Fruit fly (Drosophila melanogaster) whole organism, embryonic: ENCODE measurements around the gene iav.
A peak's percentile ranks its signal among the peaks of the same experiment; 100 is the strongest.

Source experiments
- Bgb ChIP-seq: fragments of 200-800 bp; sonication (Bioruptor generic); IDR thresholded peaks from 2 replicates; pipeline ENCODE4 v1.3.6; 2022; ENCODE audit warnings: missing biosample characterization, missing genetic modification characterization; ENCODE audit not compliant: partially characterized antibody
- Blimp-1 ChIP-seq: fragments of 200-800 bp; sonication (Bioruptor generic); optimal IDR thresholded peaks from 3 replicates; lab custom pipeline; 2018; ENCODE audit warnings: missing biosample characterization, missing genetic modification characterization, mild to moderate bottlenecking, moderate library complexity, missing genetic modification reagents
- C15 ChIP-seq: fragments of 200-800 bp; sonication (Bioruptor generic); IDR thresholded peaks from 3 replicates; pipeline ENCODE4 v1.3.6; 2022; ENCODE audit warnings: missing biosample characterization, missing genetic modification characterization
- CG10267 ChIP-seq: fragments of 200-800 bp; sonication (Bioruptor generic); optimal IDR thresholded peaks from 2 replicates; lab custom pipeline; 2018; ENCODE audit warnings: missing biosample characterization, mild to moderate bottlenecking, missing genetic modification characterization, moderate library complexity
- CG10979 ChIP-seq: fragments of 200-800 bp; sonication (Bioruptor generic); optimal IDR thresholded peaks from 2 replicates; lab custom pipeline; 2018; ENCODE audit warnings: missing biosample characterization, mild to moderate bottlenecking, missing genetic modification characterization, moderate library complexity
- CG11093 ChIP-seq: fragments of 200-800 bp; sonication (Bioruptor generic); IDR thresholded peaks from 3 replicates; pipeline ENCODE4 v1.3.6; 2022; ENCODE audit warnings: missing biosample characterization, missing genetic modification characterization
- CG11398 ChIP-seq: fragments of 200-800 bp; sonication (Bioruptor generic); optimal IDR thresholded peaks from 2 replicates; lab custom pipeline; 2016; ENCODE audit warnings: missing biosample characterization, missing genetic modification characterization
- CG11723 ChIP-seq: fragments of 200-800 bp; sonication (Bioruptor generic); optimal IDR thresholded peaks from 2 replicates; lab custom pipeline; 2017; ENCODE audit warnings: missing biosample characterization, mild to moderate bottlenecking, missing genetic modification characterization
- CG12299 ChIP-seq: fragments of 200-800 bp; sonication (Bioruptor generic); optimal IDR thresholded peaks from 2 replicates; lab custom pipeline; 2018; ENCODE audit warnings: missing biosample characterization, mild to moderate bottlenecking, missing genetic modification characterization
- CG1233 ChIP-seq: fragments of 200-800 bp; sonication (Bioruptor generic); optimal IDR thresholded peaks from 4 replicates; lab custom pipeline; 2018; ENCODE audit warnings: missing biosample characterization, mild to moderate bottlenecking, missing genetic modification characterization
- CG12391 ChIP-seq: fragments of 200-800 bp; sonication (Bioruptor generic); optimal IDR thresholded peaks from 3 replicates; lab custom pipeline; 2018; ENCODE audit warnings: missing biosample characterization, mild to moderate bottlenecking, missing genetic modification characterization, moderate library complexity
- CG13424 ChIP-seq: fragments of 200-800 bp; sonication (Bioruptor generic); optimal IDR thresholded peaks from 2 replicates; lab custom pipeline; 2019; ENCODE audit warnings: missing biosample characterization, mild to moderate bottlenecking, missing genetic modification characterization, moderate library complexity
- CG13894 ChIP-seq: fragments of 200-800 bp; sonication (Bioruptor generic); optimal IDR thresholded peaks from 3 replicates; lab custom pipeline; 2018; ENCODE audit warnings: missing biosample characterization, mild to moderate bottlenecking, missing genetic modification characterization, moderate library complexity
- CG14441 ChIP-seq: fragments of 200-800 bp; sonication (Bioruptor generic); IDR thresholded peaks from 2 replicates; pipeline ENCODE4 v1.3.6; 2022; ENCODE audit warnings: missing biosample characterization, missing genetic modification characterization
- CG15601 ChIP-seq: fragments of 200-800 bp; sonication (Bioruptor generic); optimal IDR thresholded peaks from 3 replicates; lab custom pipeline; 2019; ENCODE audit warnings: missing biosample characterization, mild to moderate bottlenecking, missing genetic modification characterization, moderate library complexity
- CG3163 ChIP-seq: fragments of 200-800 bp; sonication (Bioruptor generic); optimal IDR thresholded peaks from 3 replicates; lab custom pipeline; 2016; ENCODE audit warnings: missing biosample characterization, missing genetic modification characterization
- CG33557 ChIP-seq: fragments of 200-800 bp; sonication (Bioruptor generic); optimal IDR thresholded peaks from 2 replicates; lab custom pipeline; 2019; ENCODE audit warnings: missing biosample characterization, mild to moderate bottlenecking, missing genetic modification characterization, moderate library complexity
- CG3995 ChIP-seq: fragments of 200-800 bp; sonication (Bioruptor generic); optimal IDR thresholded peaks from 3 replicates; lab custom pipeline; 2016; ENCODE audit warnings: missing biosample characterization, missing genetic modification characterization
- CG4282 ChIP-seq: fragments of 200-800 bp; sonication (Bioruptor generic); optimal IDR thresholded peaks from 2 replicates; lab custom pipeline; 2016; ENCODE audit warnings: missing biosample characterization, missing genetic modification characterization
- CG6254 ChIP-seq: fragments of 200-800 bp; sonication (Bioruptor generic); optimal IDR thresholded peaks from 3 replicates; lab custom pipeline; 2017; ENCODE audit warnings: mild to moderate bottlenecking, missing biosample characterization, missing genetic modification reagents, missing genetic modification characterization
- CG7928 ChIP-seq: fragments of 200-800 bp; sonication (Bioruptor generic); optimal IDR thresholded peaks from 2 replicates; lab custom pipeline; 2017; ENCODE audit warnings: missing biosample characterization, mild to moderate bottlenecking, missing genetic modification characterization
- CG8765 ChIP-seq: fragments of 200-800 bp; sonication (Bioruptor generic); IDR thresholded peaks from 2 replicates; pipeline ENCODE4 v1.3.6; 2022; ENCODE audit warnings: missing biosample characterization, missing genetic modification characterization
- CG9727 ChIP-seq: fragments of 200-800 bp; sonication (Bioruptor generic); optimal IDR thresholded peaks from 3 replicates; lab custom pipeline; 2017; ENCODE audit warnings: missing biosample characterization, mild to moderate bottlenecking, missing genetic modification characterization
- CTCF ChIP-seq: fragments of 200-800 bp; sonication (Bioruptor generic); optimal IDR thresholded peaks from 2 replicates; lab custom pipeline; 2017; ENCODE audit warnings: missing biosample characterization, mild to moderate bottlenecking, missing genetic modification characterization, moderate library complexity
- Chrac-16 ChIP-seq: fragments of 200-800 bp; sonication (Bioruptor generic); optimal IDR thresholded peaks from 3 replicates; lab custom pipeline; 2016; ENCODE audit warnings: missing biosample characterization, missing genetic modification characterization
- Dek ChIP-seq: fragments of 200-800 bp; sonication (Bioruptor generic); optimal IDR thresholded peaks from 3 replicates; lab custom pipeline; 2019; ENCODE audit warnings: missing biosample characterization, mild to moderate bottlenecking, missing genetic modification characterization, moderate library complexity
- Eip74EF ChIP-seq, 2 experiments: fragments of 200-800 bp in 1 of 2; fragments of >200 bp in 1 of 2; sonication (Bioruptor generic) in 1 of 2; optimal IDR thresholded peaks; 2 replicates each; lab custom pipeline; 2017 to 2019; ENCODE audit warnings: missing biosample characterization in 2 of 2, missing genetic modification characterization in 2 of 2, mild to moderate bottlenecking in 1 of 2, moderate library complexity in 1 of 2
- Elba2 ChIP-seq: fragments of 200-800 bp; sonication (Bioruptor generic); optimal IDR thresholded peaks from 3 replicates; lab custom pipeline; 2016; ENCODE audit warnings: missing biosample characterization, missing genetic modification characterization
- Gsc ChIP-seq: fragments of 200-800 bp; sonication (Bioruptor generic); IDR thresholded peaks from 2 replicates; pipeline ENCODE4 v1.3.6; 2022; ENCODE audit warnings: missing biosample characterization, missing genetic modification characterization
- H15 ChIP-seq: fragments of 200-800 bp; sonication (Bioruptor generic); IDR thresholded peaks from 3 replicates; pipeline ENCODE4 v1.3.6; 2022; ENCODE audit warnings: missing biosample characterization, missing genetic modification characterization
- Lpt ChIP-seq: fragments of >200 bp; optimal IDR thresholded peaks from 2 replicates; lab custom pipeline; 2018; ENCODE audit warnings: missing biosample characterization, missing genetic modification characterization
- NC2α ChIP-seq: fragments of 200-800 bp; sonication (Bioruptor generic); optimal IDR thresholded peaks from 2 replicates; lab custom pipeline; 2016; ENCODE audit warnings: missing biosample characterization, missing genetic modification characterization
- NFAT ChIP-seq: fragments of 200-800 bp; sonication (Bioruptor generic); IDR thresholded peaks from 2 replicates; pipeline ENCODE4 v1.3.6; 2022; ENCODE audit warnings: missing biosample characterization, missing genetic modification characterization
- Nf-YB ChIP-seq: fragments of 200-800 bp; sonication (Bioruptor generic); optimal IDR thresholded peaks from 3 replicates; lab custom pipeline; 2019; ENCODE audit warnings: missing biosample characterization, mild to moderate bottlenecking, missing genetic modification characterization, moderate library complexity
- Xrp1 ChIP-seq: fragments of 200-800 bp; sonication (Bioruptor generic); IDR thresholded peaks from 2 replicates; pipeline ENCODE4 v1.3.6; 2022; ENCODE audit warnings: missing biosample characterization, missing genetic modification characterization
- cas ChIP-seq: fragments of 200-800 bp; sonication (Bioruptor generic); IDR thresholded peaks from 2 replicates; pipeline ENCODE4 v1.3.6; 2022; ENCODE audit warnings: missing biosample characterization, missing genetic modification characterization
- ci ChIP-seq: fragments of 200-800 bp; sonication (Bioruptor generic); IDR thresholded peaks from 3 replicates; pipeline ENCODE4 v1.3.6; 2022; ENCODE audit warnings: missing biosample characterization, missing genetic modification characterization
- dan ChIP-seq: fragments of 200-800 bp; sonication (Bioruptor generic); IDR thresholded peaks from 2 replicates; pipeline ENCODE4 v1.3.6; 2022; ENCODE audit warnings: missing biosample characterization, missing genetic modification characterization
- ems ChIP-seq: fragments of 200-800 bp; sonication (Bioruptor generic); optimal IDR thresholded peaks from 3 replicates; lab custom pipeline; 2016; ENCODE audit warnings: missing biosample characterization, missing genetic modification characterization
- ftz-f1 ChIP-seq: fragments of 200-800 bp; sonication (Bioruptor generic); optimal IDR thresholded peaks from 2 replicates; lab custom pipeline; 2016; ENCODE audit warnings: missing biosample characterization, missing genetic modification characterization
- hkb ChIP-seq, 2 experiments: fragments of 200-800 bp in 1 of 2; fragments of >200 bp in 1 of 2; sonication (Bioruptor generic) in 1 of 2; IDR thresholded peaks in 1 of 2; optimal IDR thresholded peaks in 1 of 2; 2 replicates each; pipeline versions ENCODE4 v1.3.6 to Lab custom; 2017 to 2022; ENCODE audit warnings: missing biosample characterization in 1 of 2, missing genetic modification characterization in 1 of 2
- lov ChIP-seq, 2 experiments: fragments of 200-800 bp in 1 of 2; fragments of >200 bp in 1 of 2; sonication (Bioruptor generic) in 1 of 2; IDR thresholded peaks in 1 of 2; optimal IDR thresholded peaks in 1 of 2; 2 replicates in 1 of 2; 3 replicates in 1 of 2; pipeline versions ENCODE4 v1.3.6 to Lab custom; 2017 to 2022; ENCODE audit warnings: missing biosample characterization in 1 of 2, missing genetic modification characterization in 1 of 2
- mam ChIP-seq: fragments of 200-800 bp; sonication (Bioruptor generic); optimal IDR thresholded peaks from 3 replicates; lab custom pipeline; 2016; ENCODE audit warnings: missing biosample characterization, missing genetic modification characterization
- p53 ChIP-seq: fragments of 200-800 bp; sonication (Bioruptor generic); optimal IDR thresholded peaks from 2 replicates; lab custom pipeline; 2016; ENCODE audit warnings: missing biosample characterization, missing genetic modification characterization
- ro ChIP-seq: fragments of 200-800 bp; sonication (Bioruptor generic); IDR thresholded peaks from 2 replicates; pipeline ENCODE4 v1.3.6; 2022; ENCODE audit warnings: missing biosample characterization, missing genetic modification characterization
- run ChIP-seq: fragments of 200-800 bp; sonication (Bioruptor generic); optimal IDR thresholded peaks from 3 replicates; lab custom pipeline; 2018; ENCODE audit warnings: missing biosample characterization, mild to moderate bottlenecking, missing genetic modification characterization
- sisA ChIP-seq: fragments of 200-800 bp; sonication (Bioruptor generic); IDR thresholded peaks from 2 replicates; pipeline ENCODE4 v1.3.6; 2022; ENCODE audit warnings: missing biosample characterization, missing genetic modification characterization
- sug ChIP-seq: fragments of 200-800 bp; optimal IDR thresholded peaks from 2 replicates; lab custom pipeline; 2019; ENCODE audit warnings: missing biosample characterization, mild to moderate bottlenecking, missing genetic modification characterization, moderate library complexity
- unc-4 ChIP-seq: fragments of 200-800 bp; sonication (Bioruptor generic); IDR thresholded peaks from 2 replicates; pipeline ENCODE4 v1.3.6; 2022; ENCODE audit warnings: missing biosample characterization, missing genetic modification characterization; ENCODE audit not compliant: partially characterized antibody

Gene iav

dm6 chrX:6859756-6860412, 46.1 kb downstream of the iav start (continued):
- peak in 1 of 2 experiments; percentile 93 for TF ChIP-seq Eip74EF (GFP tag; optimal IDR thresholded peaks at IDR 0.05; lab: Kevin White, UChicago)
- peak; percentile 86 for TF ChIP-seq CG10979 (tag; lab: Kevin White, UChicago)
- TF ChIP-seq CG12299 (tag; lab: Kevin White, UChicago), result no peak
- 0 out of 3 replicates have a peak, but pooled peaks have one; percentile 38 for TF ChIP-seq C15 (GFP tag; lab: Robert Waterston, UW)
- TF ChIP-seq CG11093, result peak; percentile 75
- no peak for TF ChIP-seq unc-4 (GFP tag; lab: Robert Waterston, UW)
- no peak for TF ChIP-seq Nf-YB (GFP tag; lab: Kevin White, UChicago)
- TF ChIP-seq CG9727, result peak; percentile 90
- TF ChIP-seq NC2α, result no peak
- no peak for TF ChIP-seq CG4282 (GFP tag; lab: Kevin White, UChicago)
- TF ChIP-seq Gsc (GFP tag; lab: Robert Waterston, UW), result no peak
- peak; percentile 85 for TF ChIP-seq sisA (GFP tag; lab: Robert Waterston, UW)
- peak; percentile 85 for TF ChIP-seq ftz-f1 (GFP tag; lab: Kevin White, UChicago)
- TF ChIP-seq ems (GFP tag; lab: Kevin White, UChicago), result peak; percentile 79
- no peak for TF ChIP-seq dan (GFP tag; lab: Robert Waterston, UW)
- TF ChIP-seq lov (optimal IDR thresholded peaks at IDR 0.05; lab: Kevin White, UChicago), result no peak
- 0 out of 3 replicates have a peak, but pooled peaks have one; percentile 37 for TF ChIP-seq lov (GFP tag; IDR thresholded peaks at IDR 0.05; lab: Robert Waterston, UW)
- peak; percentile 35 for TF ChIP-seq CTCF (GFP tag; lab: Kevin White, UChicago)
- TF ChIP-seq run (tag; lab: Kevin White, UChicago), result peak; percentile 23
- TF ChIP-seq Elba2 (GFP tag; lab: Kevin White, UChicago), result no peak
- 0 out of 2 replicates have a peak, but pooled peaks have one; percentile 41 for TF ChIP-seq cas (GFP tag; lab: Robert Waterston, UW)
- TF ChIP-seq Lpt (GFP tag; lab: Kevin White, UChicago), result no peak
- peak; percentile 30 for TF ChIP-seq CG15601 (tag; lab: Kevin White, UChicago)
- no peak for TF ChIP-seq hkb (optimal IDR thresholded peaks at IDR 0.05; lab: Kevin White, UChicago)
- TF ChIP-seq hkb (GFP tag; IDR thresholded peaks at IDR 0.05; lab: Robert Waterston, UW), result peak; percentile 65; the same call in 1 of the 2 replicates
- TF ChIP-seq Blimp-1, result peak; percentile 71
- TF ChIP-seq CG3163, result no peak
- no peak for TF ChIP-seq p53
- TF ChIP-seq sug (tag; lab: Kevin White, UChicago), result peak; percentile 25
- peak; percentile 20 for TF ChIP-seq CG11723
- peak; percentile 25 for TF ChIP-seq Dek
- TF ChIP-seq ro (GFP tag; lab: Robert Waterston, UW), result no peak
- peak; percentile 85 for TF ChIP-seq mam (GFP tag; lab: Kevin White, UChicago)
- peak; percentile 45 for TF ChIP-seq CG11398 (GFP tag; lab: Kevin White, UChicago)
- TF ChIP-seq CG10267 (tag; lab: Kevin White, UChicago), result peak; percentile 74
- peak; percentile 59 for TF ChIP-seq CG3995 (GFP tag; lab: Kevin White, UChicago)
- TF ChIP-seq CG13894, result peak; percentile 38
- TF ChIP-seq NFAT, result peak; percentile 64; the same call in 1 of the 2 replicates
- TF ChIP-seq CG1233 (GFP tag; lab: Kevin White, UChicago), result peak; percentile 23
- peak; percentile 48 for TF ChIP-seq CG6254 (GFP tag; lab: Kevin White, UChicago)
- no peak for TF ChIP-seq Chrac-16
- peak; percentile 74 for TF ChIP-seq Xrp1 (GFP tag; lab: Robert Waterston, UW)
- TF ChIP-seq CG13424 (tag; lab: Kevin White, UChicago), result peak; percentile 42
- TF ChIP-seq CG8765 (GFP tag; lab: Robert Waterston, UW), result peak; percentile 36; the same call in 1 of the 2 replicates
- peak; percentile 53 for TF ChIP-seq CG12391
- no peak for TF ChIP-seq CG33557 (GFP tag; lab: Kevin White, UChicago)
- TF ChIP-seq ci (GFP tag; lab: Robert Waterston, UW), result peak; percentile 31; the same call in 1 of the 3 replicates
- TF ChIP-seq CG7928 (GFP tag; lab: Kevin White, UChicago), result peak; percentile 20
- TF ChIP-seq CG14441 (GFP tag; lab: Robert Waterston, UW), result peak; percentile 70
- TF ChIP-seq H15 (GFP tag; lab: Robert Waterston, UW), result peak; percentile 69; the same call in 2 of the 3 replicates
- no peak for TF ChIP-seq Bgb (GFP tag; lab: Robert Waterston, UW)
